Worm (Caenorhabditis elegans): ENCODE results near the gene F40C5.1.
"Not testable (repeated sequence)": the region's sequence is repeated elsewhere in the genome, so short reads cannot be mapped to it uniquely, and the experiment has no call there.

Gene F40C5.1

ce11 chrV:3558744-3559143 lies 13.8 kb upstream of the F40C5.1 start, which contains the start of gene T24A6.1:
Gene T24A6.1, plus strand, starts transcription at chrV:3559044.
- TF ChIP-seq unc-55 (GFP tag; optimal IDR thresholded peaks at IDR 0.05); ztf-4 (tag; optimal IDR thresholded peaks at IDR 0.05); ceh-16 (tag; optimal IDR thresholded peaks at IDR 0.05): not testable (repeated sequence)

- TF ChIP-seq snpc-4, ceh-16, C34F6.9 (tag; optimal IDR thresholded peaks at IDR 0.05): not testable (repeated sequence)
Measured at ce11 chrV:3562824-3563223, 9.7 kb upstream of the F40C5.1 start, which contains the start of gene T24A6.16. Gene T24A6.16, minus strand, starts transcription at chrV:3562924.

DNA sequence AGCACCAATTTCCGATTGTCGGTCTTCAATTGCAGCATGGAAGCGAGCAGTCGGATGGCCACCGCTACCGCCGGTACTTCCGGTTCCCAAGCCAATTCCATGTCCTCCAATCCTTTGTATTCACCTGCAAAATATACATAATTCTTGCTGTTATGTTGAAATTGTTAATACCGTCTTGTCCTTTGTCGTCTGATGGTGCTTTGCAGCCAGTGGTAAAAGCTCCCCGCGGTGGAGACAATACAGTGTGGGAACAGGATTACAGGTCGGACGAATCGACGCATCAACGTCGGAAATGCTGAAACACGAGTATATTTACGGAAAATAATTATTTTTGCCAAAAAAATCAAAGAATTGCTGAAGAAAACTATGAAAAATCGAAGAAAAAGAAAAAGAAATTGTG lies 8.2 kb upstream of the F40C5.1 start, which contains the start of gene T24A6.17:
TSS of gene T24A6.17 (minus strand) at position 101 of the 400 bp plus-strand sequence.
- not testable (repeated sequence) for TF ChIP-seq elt-1, dmd-4, mab-5 (tag; optimal IDR thresholded peaks at IDR 0.05)

- not testable (repeated sequence) for TF ChIP-seq zag-1 (tag; optimal IDR thresholded peaks at IDR 0.05); blmp-1 (tag; optimal IDR thresholded peaks at IDR 0.05; ENCODE audit: insufficient read depth); egl-27 (tag; optimal IDR thresholded peaks at IDR 0.05)
Measured at ce11 chrV:3570695-3571094, 1.8 kb upstream of the F40C5.1 start, which contains the start of gene F40C5.2. Gene F40C5.2, plus strand, starts transcription at chrV:3570995.

DNA sequence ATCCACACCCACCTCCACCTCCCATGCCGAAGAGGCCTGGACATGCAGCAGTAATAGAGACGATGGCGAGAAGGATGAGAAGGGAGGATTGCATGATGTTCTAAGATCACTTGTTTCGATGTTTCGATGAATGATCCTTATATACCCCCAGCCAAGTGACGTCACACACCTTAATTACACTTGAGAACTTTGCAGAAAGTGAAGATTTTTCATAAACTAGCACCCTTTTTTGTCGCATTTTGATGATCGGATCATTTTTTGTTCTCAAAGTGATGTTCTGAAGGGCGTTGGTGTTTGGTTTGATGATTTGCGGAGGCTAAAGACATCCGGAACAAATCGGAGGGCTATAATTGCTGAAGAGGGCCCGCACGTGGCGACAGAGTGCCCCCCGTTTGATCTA lies 3.3 kb downstream of the F40C5.1 start, which contains the start of gene grl-27:
TSS of gene grl-27 (minus strand) at position 101 of the 400 bp plus-strand sequence.
- TF ChIP-seq nhr-77 (tag; optimal IDR thresholded peaks at IDR 0.05) (no peak), R02D3.7 (tag; optimal IDR thresholded peaks at IDR 0.05) (no peak), ztf-1 (GFP tag; conservative IDR thresholded peaks at IDR 0.05) (no peak), nhr-10 (tag; optimal IDR thresholded peaks at IDR 0.05) (no peak), lsy-2 (tag; optimal IDR thresholded peaks at IDR 0.05) (no peak), sma-9 (GFP tag; optimal IDR thresholded peaks at IDR 0.05) (no peak), sma-9 (tag; optimal IDR thresholded peaks at IDR 0.05) (no peak), mab-5 (tag; optimal IDR thresholded peaks at IDR 0.05) (no peak), snpc-4 (tag; optimal IDR thresholded peaks at IDR 0.05) (no peak), dmd-4 (tag; optimal IDR thresholded peaks at IDR 0.05) (no peak), ama-1 (optimal IDR thresholded peaks at IDR 0.05) (no peak), ceh-82 (tag; optimal IDR thresholded peaks at IDR 0.05) (no peak), nhr-237 (tag; optimal IDR thresholded peaks at IDR 0.05) (no peak), unc-39 (tag; optimal IDR thresholded peaks at IDR 0.05) (no peak), mdl-1 (tag; optimal IDR thresholded peaks at IDR 0.05) (no peak), nhr-129 (tag; optimal IDR thresholded peaks at IDR 0.05) (no peak), Y55F3AM.14 (GFP tag; optimal IDR thresholded peaks at IDR 0.05) (no peak), elt-3 (tag; optimal IDR thresholded peaks at IDR 0.05) (no peak), ztf-11 (tag; optimal IDR thresholded peaks at IDR 0.05) (no peak)

DNA sequence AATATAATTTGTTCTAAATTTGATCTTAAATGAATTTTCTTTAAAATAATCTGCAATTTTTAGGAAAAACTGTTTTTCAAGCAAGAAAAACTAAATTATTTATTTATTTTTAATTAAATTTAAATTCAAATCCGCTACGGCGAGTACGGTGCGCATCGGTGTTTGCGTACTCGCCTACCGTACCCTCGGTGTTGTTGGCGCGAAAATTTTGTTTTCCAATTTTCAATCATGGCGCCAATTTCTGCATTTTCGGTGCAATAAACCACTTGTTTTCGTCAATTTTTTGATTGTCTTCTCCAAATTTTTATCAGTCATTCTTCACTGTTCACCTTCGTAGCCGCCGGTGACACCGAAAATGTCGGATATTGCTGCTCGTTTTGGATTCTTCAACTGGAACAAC lies 6.3 kb downstream of the F40C5.1 start, which contains the start of gene pygl-1:
TSS of gene pygl-1 (plus strand) at position 211 of the 400 bp plus-strand sequence.
- peak in 1 of 2 experiments; percentile 81 for TF ChIP-seq lsy-2 (tag; optimal IDR thresholded peaks at IDR 0.05)
- no peak for TF ChIP-seq nhr-77 (tag; optimal IDR thresholded peaks at IDR 0.05)
- TF ChIP-seq ZK546.5 (tag; optimal IDR thresholded peaks at IDR 0.05): no peak
- no peak for TF ChIP-seq ceh-82 (tag; optimal IDR thresholded peaks at IDR 0.05)
- no peak for TF ChIP-seq lin-39 (tag; optimal IDR thresholded peaks at IDR 0.05)
- TF ChIP-seq ztf-1 (GFP tag; conservative IDR thresholded peaks at IDR 0.05): no peak
- TF ChIP-seq skn-1 (tag; optimal IDR thresholded peaks at IDR 0.05): no peak

DNA sequence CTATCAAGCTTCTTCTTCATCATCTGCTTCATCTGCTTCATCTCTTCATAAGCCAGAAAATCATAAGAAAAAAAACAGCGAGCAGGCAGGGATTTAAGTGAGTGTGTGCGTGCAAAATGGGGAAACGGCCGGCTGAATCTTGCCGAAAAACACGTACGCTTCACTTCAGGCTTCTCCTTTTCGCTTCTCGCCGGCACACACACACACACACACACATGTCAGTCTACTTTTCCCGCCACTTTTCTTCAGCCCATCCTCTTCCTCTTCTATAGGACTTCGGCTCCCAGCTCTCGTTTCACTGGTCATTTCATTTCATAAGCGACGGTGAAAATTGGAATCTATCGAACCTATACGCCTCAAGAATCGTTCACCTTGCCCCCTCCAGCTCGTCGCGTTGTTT lies 6.7 kb downstream of the F40C5.1 start:
- TF ChIP-seq nhr-10 (tag; optimal IDR thresholded peaks at IDR 0.05) (no peak), C34F6.9 (tag; optimal IDR thresholded peaks at IDR 0.05) (peak; percentile 40), crh-2 (tag; optimal IDR thresholded peaks at IDR 0.05) (no peak), egl-27 (tag; optimal IDR thresholded peaks at IDR 0.05) (no peak), lin-11 (tag; optimal IDR thresholded peaks at IDR 0.05) (peak; percentile 14), skn-1 (tag; optimal IDR thresholded peaks at IDR 0.05) (no peak), nhr-237 (tag; optimal IDR thresholded peaks at IDR 0.05) (no peak), nhr-23 (tag; optimal IDR thresholded peaks at IDR 0.05) (no peak), sma-9 (GFP tag; optimal IDR thresholded peaks at IDR 0.05) (no peak), sma-9 (tag; optimal IDR thresholded peaks at IDR 0.05) (no peak), lsy-2 (tag; optimal IDR thresholded peaks at IDR 0.05) (no peak), nhr-129 (tag; optimal IDR thresholded peaks at IDR 0.05) (peak; percentile 67), ztf-4 (tag; optimal IDR thresholded peaks at IDR 0.05) (no peak), ceh-16 (tag; optimal IDR thresholded peaks at IDR 0.05) (no peak), blmp-1 (tag; optimal IDR thresholded peaks at IDR 0.05; ENCODE audit: insufficient read depth) (no peak)

Measured in whole organism, L2 larva.